Fruit fly (Drosophila melanogaster) whole organism, embryonic: ENCODE measurements around the gene Tsp74F.

Source experiments
- B-H1 ChIP-seq: fragments of 200-800 bp; sonication (Bioruptor generic); IDR thresholded peaks from 3 replicates; pipeline ENCODE4 v1.3.6; 2022; ENCODE audit warnings: missing biosample characterization, missing genetic modification characterization
- BEAF-32 ChIP-seq: fragments of 200-800 bp; sonication (Bioruptor generic); optimal IDR thresholded peaks from 3 replicates; lab custom pipeline; 2017; ENCODE audit warnings: missing biosample characterization, missing genetic modification characterization, mild to moderate bottlenecking, moderate library complexity, missing genetic modification reagents
- CG10209 ChIP-seq: fragments of 200-800 bp; sonication (Bioruptor generic); optimal IDR thresholded peaks from 3 replicates; lab custom pipeline; 2017; ENCODE audit warnings: missing biosample characterization, mild to moderate bottlenecking, missing genetic modification characterization, missing genetic modification reagents
- CG11560 ChIP-seq: fragments of 200-800 bp; sonication (Bioruptor generic); IDR thresholded peaks from 3 replicates; pipeline ENCODE4 v1.3.6; 2022; ENCODE audit warnings: missing biosample characterization, missing genetic modification characterization
- CG1233 ChIP-seq: fragments of 200-800 bp; sonication (Bioruptor generic); optimal IDR thresholded peaks from 4 replicates; lab custom pipeline; 2018; ENCODE audit warnings: missing biosample characterization, mild to moderate bottlenecking, missing genetic modification characterization
- CG13287 ChIP-seq: fragments of 200-800 bp; sonication (Bioruptor generic); IDR thresholded peaks from 2 replicates; pipeline ENCODE4 v1.3.6; 2022; ENCODE audit warnings: missing biosample characterization, missing genetic modification characterization; ENCODE audit not compliant: partially characterized antibody
- CG13624 ChIP-seq: fragments of 200-800 bp; sonication (Bioruptor generic); optimal IDR thresholded peaks from 2 replicates; lab custom pipeline; 2016; ENCODE audit warnings: missing biosample characterization, missing genetic modification characterization
- CG14441 ChIP-seq: fragments of 200-800 bp; sonication (Bioruptor generic); IDR thresholded peaks from 2 replicates; pipeline ENCODE4 v1.3.6; 2022; ENCODE audit warnings: missing biosample characterization, missing genetic modification characterization
- CG15073 ChIP-seq: fragments of 200-800 bp; sonication (Bioruptor generic); optimal IDR thresholded peaks from 2 replicates; lab custom pipeline; 2016; ENCODE audit warnings: missing biosample characterization, missing genetic modification characterization
- CG15601 ChIP-seq: fragments of 200-800 bp; sonication (Bioruptor generic); optimal IDR thresholded peaks from 3 replicates; lab custom pipeline; 2019; ENCODE audit warnings: missing biosample characterization, mild to moderate bottlenecking, missing genetic modification characterization, moderate library complexity
- CG1603 ChIP-seq: fragments of 200-800 bp; sonication (Bioruptor generic); optimal IDR thresholded peaks from 2 replicates; lab custom pipeline; 2019; ENCODE audit warnings: missing biosample characterization, mild to moderate bottlenecking, missing genetic modification characterization, moderate library complexity
- CG16813 ChIP-seq: fragments of 200-800 bp; sonication (Bioruptor generic); IDR thresholded peaks from 3 replicates; pipeline ENCODE4 v1.3.6; 2022; ENCODE audit warnings: missing biosample characterization, missing genetic modification characterization; ENCODE audit not compliant: partially characterized antibody
- CG17328 ChIP-seq: fragments of 200-800 bp; sonication (Bioruptor generic); IDR thresholded peaks from 2 replicates; pipeline ENCODE4 v1.3.6; 2022; ENCODE audit warnings: missing biosample characterization, missing genetic modification characterization
- CG17359 ChIP-seq: fragments of 200-800 bp; sonication (Bioruptor generic); optimal IDR thresholded peaks from 3 replicates; lab custom pipeline; 2018; ENCODE audit warnings: missing biosample characterization, mild to moderate bottlenecking, missing genetic modification characterization, moderate library complexity
- CG17361 ChIP-seq: fragments of 200-800 bp; sonication (Bioruptor generic); IDR thresholded peaks from 3 replicates; pipeline ENCODE4 v1.3.6; 2022; ENCODE audit warnings: missing biosample characterization, missing genetic modification characterization
- CG1792 ChIP-seq: fragments of 200-800 bp; sonication (Bioruptor generic); optimal IDR thresholded peaks from 2 replicates; lab custom pipeline; 2016; ENCODE audit warnings: missing biosample characterization, missing genetic modification characterization
- CG31224 ChIP-seq: fragments of 200-800 bp; sonication (Bioruptor generic); IDR thresholded peaks from 2 replicates; pipeline ENCODE4 v1.3.6; 2022; ENCODE audit warnings: missing biosample characterization, missing genetic modification characterization
- CG32532 ChIP-seq: fragments of 200-800 bp; sonication (Bioruptor generic); IDR thresholded peaks from 2 replicates; pipeline ENCODE4 v1.3.6; 2022; ENCODE audit warnings: missing biosample characterization, missing genetic modification characterization
- CG7987 ChIP-seq: fragments of 200-800 bp; sonication (Bioruptor generic); optimal IDR thresholded peaks from 2 replicates; lab custom pipeline; 2018; ENCODE audit warnings: missing biosample characterization, mild to moderate bottlenecking, missing genetic modification characterization, moderate library complexity
- CG8089 ChIP-seq: fragments of 200-800 bp; sonication (Bioruptor generic); optimal IDR thresholded peaks from 3 replicates; lab custom pipeline; 2016; ENCODE audit warnings: missing biosample characterization, missing genetic modification characterization
- Camta ChIP-seq: fragments of 200-800 bp; sonication (Bioruptor generic); optimal IDR thresholded peaks from 2 replicates; lab custom pipeline; 2016; ENCODE audit warnings: missing biosample characterization, missing genetic modification characterization
- CoRest ChIP-seq: fragments of 200-800 bp; sonication (Bioruptor generic); optimal IDR thresholded peaks from 3 replicates; lab custom pipeline; 2018; ENCODE audit warnings: missing biosample characterization, mild to moderate bottlenecking, missing genetic modification characterization, moderate library complexity
- Deaf1 ChIP-seq: fragments of 200-800 bp; optimal IDR thresholded peaks from 3 replicates; lab custom pipeline; 2019; ENCODE audit warnings: missing biosample characterization, mild to moderate bottlenecking, missing genetic modification characterization, moderate library complexity
- Fer3 ChIP-seq: fragments of 200-800 bp; sonication (Bioruptor generic); optimal IDR thresholded peaks from 2 replicates; lab custom pipeline; 2018; ENCODE audit warnings: missing biosample characterization, mild to moderate bottlenecking, missing genetic modification characterization, moderate library complexity
- Hey ChIP-seq: fragments of 200-800 bp; sonication (Bioruptor generic); optimal IDR thresholded peaks from 3 replicates; lab custom pipeline; 2018; ENCODE audit warnings: missing biosample characterization, mild to moderate bottlenecking, missing genetic modification characterization
- Meics ChIP-seq: fragments of 200-800 bp; sonication (Bioruptor generic); optimal IDR thresholded peaks from 2 replicates; lab custom pipeline; 2017; ENCODE audit warnings: missing biosample characterization, mild to moderate bottlenecking, missing genetic modification characterization
- Mes4 ChIP-seq: fragments of 200-800 bp; sonication (Bioruptor generic); optimal IDR thresholded peaks from 2 replicates; lab custom pipeline; 2016; ENCODE audit warnings: missing biosample characterization, missing genetic modification characterization
- Nf-YA ChIP-seq: fragments of 200-800 bp; sonication (Bioruptor generic); IDR thresholded peaks from 2 replicates; pipeline ENCODE4 v1.3.6; 2022; ENCODE audit warnings: missing biosample characterization, missing genetic modification characterization
- Rx ChIP-seq: fragments of 200-800 bp; sonication (Bioruptor generic); IDR thresholded peaks from 2 replicates; pipeline ENCODE4 v1.3.6; 2022; ENCODE audit warnings: missing biosample characterization, missing genetic modification characterization
- Scr ChIP-seq: fragments of 200-800 bp; sonication (Bioruptor generic); IDR thresholded peaks from 2 replicates; pipeline ENCODE4 v1.3.6; 2022; ENCODE audit warnings: missing biosample characterization, missing genetic modification characterization; ENCODE audit not compliant: partially characterized antibody
- Sin3A ChIP-seq: fragments of >200 bp; optimal IDR thresholded peaks from 2 replicates; lab custom pipeline; 2018
- TFAM ChIP-seq: fragments of 200-800 bp; sonication (Bioruptor generic); optimal IDR thresholded peaks from 2 replicates; lab custom pipeline; 2017; ENCODE audit warnings: missing biosample characterization, missing genetic modification characterization, inconsistent platforms
- Vsx1 ChIP-seq: fragments of 200-800 bp; sonication (Bioruptor generic); optimal IDR thresholded peaks from 2 replicates; lab custom pipeline; 2017; ENCODE audit warnings: missing biosample characterization, mild to moderate bottlenecking, missing genetic modification characterization, missing genetic modification reagents
- abd-A ChIP-seq: fragments of 200-800 bp; sonication (Bioruptor generic); optimal IDR thresholded peaks from 3 replicates; lab custom pipeline; 2019; ENCODE audit warnings: missing biosample characterization, mild to moderate bottlenecking, missing genetic modification characterization, moderate library complexity
- ash1 ChIP-seq: fragments of 200-800 bp; sonication (Bioruptor generic); optimal IDR thresholded peaks from 2 replicates; lab custom pipeline; 2018; ENCODE audit warnings: missing biosample characterization, mild to moderate bottlenecking, missing genetic modification characterization
- ato ChIP-seq: fragments of 200-800 bp; sonication (Bioruptor generic); IDR thresholded peaks from 2 replicates; pipeline ENCODE4 v1.3.6; 2022; ENCODE audit warnings: missing biosample characterization, missing genetic modification characterization; ENCODE audit not compliant: partially characterized antibody
- br ChIP-seq: fragments of >200 bp; optimal IDR thresholded peaks from 2 replicates; lab custom pipeline; 2017
- croc ChIP-seq: fragments of 200-800 bp; sonication (Bioruptor generic); conservative IDR thresholded peaks from 3 replicates; pipeline ENCODE4 v1.3.6; 2022; ENCODE audit warnings: missing biosample characterization, missing genetic modification characterization
- danr ChIP-seq: fragments of 200-800 bp; sonication (Bioruptor generic); IDR thresholded peaks from 2 replicates; pipeline ENCODE4 v1.3.6; 2022; ENCODE audit warnings: missing biosample characterization, missing genetic modification characterization
- ems ChIP-seq: fragments of 200-800 bp; sonication (Bioruptor generic); optimal IDR thresholded peaks from 3 replicates; lab custom pipeline; 2016; ENCODE audit warnings: missing biosample characterization, missing genetic modification characterization
- fd96Cb ChIP-seq: fragments of 200-800 bp; sonication (Bioruptor generic); optimal IDR thresholded peaks from 2 replicates; lab custom pipeline; 2018; ENCODE audit warnings: missing biosample characterization, mild to moderate bottlenecking, missing genetic modification characterization, moderate library complexity
- kay ChIP-seq: fragments of 200-800 bp; sonication (Bioruptor generic); optimal IDR thresholded peaks from 2 replicates; lab custom pipeline; 2016; ENCODE audit warnings: missing biosample characterization, missing genetic modification characterization
- schlank ChIP-seq: fragments of 200-800 bp; sonication (Bioruptor generic); optimal IDR thresholded peaks from 2 replicates; lab custom pipeline; 2018; ENCODE audit warnings: missing biosample characterization, mild to moderate bottlenecking, missing genetic modification characterization
- so ChIP-seq: fragments of 200-800 bp; sonication (Bioruptor generic); IDR thresholded peaks from 3 replicates; pipeline ENCODE4 v1.3.6; 2022; ENCODE audit warnings: missing biosample characterization, missing genetic modification characterization
- trh ChIP-seq: fragments of 200-800 bp; sonication (Bioruptor generic); optimal IDR thresholded peaks from 2 replicates; lab custom pipeline; 2016; ENCODE audit warnings: missing biosample characterization, missing genetic modification characterization
- tup ChIP-seq: fragments of 200-800 bp; sonication (Bioruptor generic); optimal IDR thresholded peaks from 2 replicates; lab custom pipeline; 2016; ENCODE audit warnings: missing biosample characterization, mild to moderate bottlenecking, missing genetic modification characterization, moderate library complexity
- tx ChIP-seq: fragments of 200-800 bp; sonication (Bioruptor generic); optimal IDR thresholded peaks from 2 replicates; lab custom pipeline; 2016; ENCODE audit warnings: missing biosample characterization, missing genetic modification characterization
- wek ChIP-seq: fragments of 200-800 bp; sonication (Bioruptor generic); optimal IDR thresholded peaks from 3 replicates; lab custom pipeline; 2018; ENCODE audit warnings: missing biosample characterization, mild to moderate bottlenecking, missing genetic modification characterization, moderate library complexity
- zen ChIP-seq: fragments of 200-800 bp; sonication (Bioruptor generic); optimal IDR thresholded peaks from 3 replicates; lab custom pipeline; 2018; ENCODE audit warnings: missing biosample characterization, mild to moderate bottlenecking, missing genetic modification characterization, moderate library complexity
- zen2 ChIP-seq: fragments of 200-800 bp; sonication (Bioruptor generic); IDR thresholded peaks from 3 replicates; pipeline ENCODE4 v1.3.6; 2022; ENCODE audit warnings: missing biosample characterization, missing genetic modification characterization; ENCODE audit not compliant: partially characterized antibody
- zf30C ChIP-seq: fragments of 200-800 bp; sonication (Bioruptor generic); optimal IDR thresholded peaks from 3 replicates; lab custom pipeline; 2018; ENCODE audit warnings: missing biosample characterization, mild to moderate bottlenecking, missing genetic modification characterization

Gene Tsp74F

dm6 chr3L:17907609-17908160 is 12.0 kb upstream of the Tsp74F start, which contains the start of the genes Prestin and Wdr92 (continued):
- TF ChIP-seq ash1 (GFP tag; lab: Kevin White, UChicago) (no peak), zf30C (GFP tag; lab: Kevin White, UChicago) (no peak), Deaf1 (tag; lab: Kevin White, UChicago) (peak; percentile 64), CG1792 (GFP tag; lab: Kevin White, UChicago) (no peak), Hey (tag; lab: Kevin White, UChicago) (no peak), Meics (GFP tag; lab: Kevin White, UChicago) (peak; percentile 37), abd-A (tag; lab: Kevin White, UChicago) (peak; percentile 55), TFAM (GFP tag; lab: Kevin White, UChicago) (no peak), so (GFP tag; lab: Robert Waterston, UW) (no peak; the same call in 2 of the 3 replicates), fd96Cb (tag; lab: Kevin White, UChicago) (no peak), CG8089 (GFP tag; lab: Kevin White, UChicago) (no peak), tup (no peak), Mes4 (GFP tag; lab: Kevin White, UChicago) (no peak), CG31224 (GFP tag; lab: Robert Waterston, UW) (no peak), CG10209 (GFP tag; lab: Kevin White, UChicago) (peak; percentile 0), Vsx1 (GFP tag; lab: Kevin White, UChicago) (peak; percentile 6), BEAF-32 (GFP tag; lab: Kevin White, UChicago) (peak; percentile 90), CG14441 (GFP tag; lab: Robert Waterston, UW) (no peak), zen2 (GFP tag; lab: Robert Waterston, UW) (no peak; the same call in 1 of the 3 replicates), CG15601 (tag; lab: Kevin White, UChicago) (peak; percentile 51), Scr (GFP tag; lab: Robert Waterston, UW) (peak; percentile 90), CG17328 (GFP tag; lab: Robert Waterston, UW) (no peak), CG17359 (peak; percentile 28), CG16813 (peak; percentile 75), Rx (GFP tag; lab: Robert Waterston, UW) (no peak), kay (GFP tag; lab: Kevin White, UChicago) (no peak), zen (tag; lab: Kevin White, UChicago) (no peak), ato (GFP tag; lab: Robert Waterston, UW) (peak; percentile 52; the same call in 1 of the 2 replicates), CG15073 (GFP tag; lab: Kevin White, UChicago) (no peak), danr (no peak), CG11560 (tag; lab: Robert Waterston, UW) (no peak), trh (GFP tag; lab: Kevin White, UChicago) (no peak), Fer3 (tag; lab: Kevin White, UChicago) (peak; percentile 22), Sin3A (lab: Kevin White, UChicago) (peak; percentile 37), br (lab: Kevin White, UChicago) (no peak), CG1233 (GFP tag; lab: Kevin White, UChicago) (no peak), B-H1 (GFP tag; lab: Robert Waterston, UW) (no peak; the same call in 2 of the 3 replicates), CG1603 (tag; lab: Kevin White, UChicago) (no peak), CoRest (tag; lab: Kevin White, UChicago) (peak; percentile 28), CG13287 (GFP tag; lab: Robert Waterston, UW) (peak; percentile 90), CG17361 (GFP tag; lab: Robert Waterston, UW) (peak; percentile 35; the same call in 2 of the 3 replicates), CG7987 (GFP tag; lab: Kevin White, UChicago) (peak; percentile 54), CG13624 (peak; percentile 33), CG32532 (no peak; the same call in 1 of the 2 replicates), tx (no peak), ems (GFP tag; lab: Kevin White, UChicago) (no peak), Camta (GFP tag; lab: Kevin White, UChicago) (no peak), Nf-YA (no peak; the same call in 1 of the 2 replicates), croc (no peak), schlank (no peak), wek (GFP tag; lab: Kevin White, UChicago) (peak; percentile 24)
